In genomic region chr2L:3475168-3475567, dm6 we compare ENCODE assay signal across 4 fruit fly cellular contexts.
TF ChIP-seq lines count a peak whose summit lies in the region.

No protein-coding gene starts in this region.

- TF ChIP-seq CTCF in whole organism, embryonic (GFP tag; optimal IDR thresholded peaks at IDR 0.05; lab: Kevin White, UChicago), result no peak

TF ChIP-seq in whole organism, embryonic, 481 proteins besides CTCF, POLR2A, EP300 and RAD21:
- TF ChIP-seq kah (GFP tag; optimal IDR thresholded peaks at IDR 0.05; lab: Kevin White, UChicago) (no peak), nerfin-1 (tag; optimal IDR thresholded peaks at IDR 0.05; lab: Kevin White, UChicago) (no peak), CG4820 (GFP tag; optimal IDR thresholded peaks at IDR 0.05; lab: Kevin White, UChicago) (no peak), CG5953 (GFP tag; IDR thresholded peaks at IDR 0.05; lab: Robert Waterston, UW) (no peak), CG4707 (GFP tag; optimal IDR thresholded peaks at IDR 0.05; lab: Kevin White, UChicago) (no peak), D19A (tag; optimal IDR thresholded peaks at IDR 0.05; lab: Kevin White, UChicago) (peak; percentile 30)

TF ChIP-seq in whole organism, prepupa, 60 proteins besides CTCF, POLR2A, EP300 and RAD21 (continues in another document):
- peak; percentile 2 for TF ChIP-seq acj6 (GFP tag; optimal IDR thresholded peaks at IDR 0.05; lab: Kevin White, UChicago)
- peak; percentile 17 for TF ChIP-seq CG3032 (tag; optimal IDR thresholded peaks at IDR 0.05; lab: Kevin White, UChicago)
- TF ChIP-seq pdm3 (GFP tag; optimal IDR thresholded peaks at IDR 0.05; lab: Kevin White, UChicago), result no peak
- TF ChIP-seq esn (GFP tag; optimal IDR thresholded peaks at IDR 0.05; lab: Kevin White, UChicago), result peak; percentile 56
- TF ChIP-seq Hr39 (GFP tag; optimal IDR thresholded peaks at IDR 0.05; lab: Kevin White, UChicago), result peak; percentile 5
- TF ChIP-seq CG11294 (GFP tag; IDR thresholded peaks at IDR 0.05; lab: Robert Waterston, UW), result no peak
- no peak for TF ChIP-seq Blimp-1 (GFP tag; optimal IDR thresholded peaks at IDR 0.05; lab: Kevin White, UChicago)
- TF ChIP-seq OdsH (GFP tag; optimal IDR thresholded peaks at IDR 0.05; lab: Kevin White, UChicago), result no peak
- TF ChIP-seq cyc (GFP tag; optimal IDR thresholded peaks at IDR 0.05; lab: Kevin White, UChicago), result peak; percentile 15
- TF ChIP-seq svp (GFP tag; lab: Kevin White, UChicago), result peak; percentile 99
- TF ChIP-seq CG10669 (GFP tag; optimal IDR thresholded peaks at IDR 0.05; lab: Kevin White, UChicago), result peak; percentile 2
- no peak for TF ChIP-seq dsx (GFP tag; optimal IDR thresholded peaks at IDR 0.05; lab: Kevin White, UChicago; ENCODE audit: poor library complexity, severe bottlenecking)
- TF ChIP-seq CG6792 (GFP tag; optimal IDR thresholded peaks at IDR 0.05; lab: Kevin White, UChicago), result no peak
- no peak for TF ChIP-seq CG32006 (GFP tag; optimal IDR thresholded peaks at IDR 0.05; lab: Kevin White, UChicago)
- no peak for TF ChIP-seq dac (GFP tag; optimal IDR thresholded peaks at IDR 0.05; lab: Kevin White, UChicago)
- no peak for TF ChIP-seq eg (GFP tag; IDR thresholded peaks at IDR 0.05; lab: Robert Waterston, UW)
- TF ChIP-seq Eip78C (GFP tag; lab: Kevin White, UChicago), result peak; percentile 81
- TF ChIP-seq Hr4 (GFP tag; optimal IDR thresholded peaks at IDR 0.05; lab: Kevin White, UChicago), result no peak
- peak; percentile 21 for TF ChIP-seq Ets96B (tag; optimal IDR thresholded peaks at IDR 0.05; lab: Kevin White, UChicago)
- peak; percentile 18 for TF ChIP-seq CG31627 (GFP tag; optimal IDR thresholded peaks at IDR 0.05; lab: Kevin White, UChicago)
- TF ChIP-seq achi (GFP tag; optimal IDR thresholded peaks at IDR 0.05; lab: Kevin White, UChicago), result no peak
- TF ChIP-seq CG4318 (GFP tag; optimal IDR thresholded peaks at IDR 0.05; lab: Kevin White, UChicago), result no peak
- TF ChIP-seq Eip75B (GFP tag; optimal IDR thresholded peaks at IDR 0.05; lab: Kevin White, UChicago), result no peak
- TF ChIP-seq CG8632 (GFP tag; optimal IDR thresholded peaks at IDR 0.05; lab: Kevin White, UChicago), result no peak
- TF ChIP-seq CG15336 (GFP tag; IDR thresholded peaks at IDR 0.05; lab: Robert Waterston, UW), result no peak
- peak; percentile 28 for TF ChIP-seq lz (GFP tag; optimal IDR thresholded peaks at IDR 0.05; lab: Kevin White, UChicago)
- TF ChIP-seq topi (GFP tag; optimal IDR thresholded peaks at IDR 0.05; lab: Kevin White, UChicago), result peak; percentile 27
- no peak for TF ChIP-seq CG6163 (GFP tag; IDR thresholded peaks at IDR 0.05; lab: Robert Waterston, UW)
- no peak for TF ChIP-seq salr (GFP tag; optimal IDR thresholded peaks at IDR 0.05; lab: Kevin White, UChicago)
- TF ChIP-seq CG11902 (GFP tag; optimal IDR thresholded peaks at IDR 0.05; lab: Kevin White, UChicago), result no peak

TF ChIP-seq in whole organism, pupa, 21 proteins besides CTCF, POLR2A, EP300 and RAD21:
- TF ChIP-seq fd96Ca (GFP tag; IDR thresholded peaks at IDR 0.05; lab: Robert Waterston, UW) (no peak), CG8159 (tag; optimal IDR thresholded peaks at IDR 0.05; lab: Kevin White, UChicago) (peak; percentile 36), CG15710 (tag; optimal IDR thresholded peaks at IDR 0.05; lab: Kevin White, UChicago) (peak; percentile 28), Pif1A (GFP tag; optimal IDR thresholded peaks at IDR 0.05; lab: Kevin White, UChicago) (no peak), CG4496 (GFP tag; IDR thresholded peaks at IDR 0.05; lab: Robert Waterston, UW) (no peak), EcR (GFP tag; optimal IDR thresholded peaks at IDR 0.05; lab: Kevin White, UChicago) (peak; percentile 70), CG14655 (GFP tag; optimal IDR thresholded peaks at IDR 0.05; lab: Kevin White, UChicago) (no peak), CG13204 (GFP tag; optimal IDR thresholded peaks at IDR 0.05; lab: Kevin White, UChicago) (no peak), CG9948 (tag; optimal IDR thresholded peaks at IDR 0.05; lab: Kevin White, UChicago) (no peak), CG10348 (GFP tag; IDR thresholded peaks at IDR 0.05; lab: Robert Waterston, UW) (no peak), rn (GFP tag; IDR thresholded peaks at IDR 0.05; lab: Robert Waterston, UW) (no peak), CG32121 (GFP tag; IDR thresholded peaks at IDR 0.05; lab: Robert Waterston, UW) (no peak), Snoo (tag; optimal IDR thresholded peaks at IDR 0.05; lab: Kevin White, UChicago) (peak; percentile 22)

TF ChIP-seq in whole organism, wandering third instar larva, 38 proteins besides CTCF, POLR2A, EP300 and RAD21:
- TF ChIP-seq dl (GFP tag; optimal IDR thresholded peaks at IDR 0.05; lab: Kevin White, UChicago; ENCODE audit: insufficient read depth in 1 of 2, partially characterized antibody in 2 of 2), result no peak
- peak; percentile 45 for TF ChIP-seq HLH106 (tag; optimal IDR thresholded peaks at IDR 0.05; lab: Kevin White, UChicago)
- TF ChIP-seq foxo (GFP tag; optimal IDR thresholded peaks at IDR 0.05; lab: Kevin White, UChicago), result peak in 1 of 2 experiments; percentile 28
- peak; percentile 38 for TF ChIP-seq psq (GFP tag; optimal IDR thresholded peaks at IDR 0.05; lab: Kevin White, UChicago)
- no peak for TF ChIP-seq Mio (GFP tag; optimal IDR thresholded peaks at IDR 0.05; lab: Kevin White, UChicago)
- peak; percentile 57 for TF ChIP-seq rgr (GFP tag; optimal IDR thresholded peaks at IDR 0.05; lab: Kevin White, UChicago)
- peak; percentile 87 for TF ChIP-seq Hnf4 (GFP tag; optimal IDR thresholded peaks at IDR 0.05; lab: Kevin White, UChicago)
- no peak for TF ChIP-seq Rel (GFP tag; optimal IDR thresholded peaks at IDR 0.05; lab: Kevin White, UChicago)
- TF ChIP-seq Rel (tag; optimal IDR thresholded peaks at IDR 0.05; lab: Kevin White, UChicago), result peak; percentile 14
- peak; percentile 40 for TF ChIP-seq OdsH (GFP tag; optimal IDR thresholded peaks at IDR 0.05; lab: Kevin White, UChicago)
- peak; percentile 29 for TF ChIP-seq fru (GFP tag; optimal IDR thresholded peaks at IDR 0.05; lab: Kevin White, UChicago)
- no peak for TF ChIP-seq GATAd (GFP tag; optimal IDR thresholded peaks at IDR 0.05; lab: Kevin White, UChicago)
- no peak for TF ChIP-seq brk (GFP tag; optimal IDR thresholded peaks at IDR 0.05; lab: Kevin White, UChicago)
- TF ChIP-seq ey (GFP tag; optimal IDR thresholded peaks at IDR 0.05; lab: Kevin White, UChicago), result peak; percentile 31
- no peak for TF ChIP-seq Myc (optimal IDR thresholded peaks at IDR 0.05; lab: Kevin White, UChicago)
- TF ChIP-seq Sp1 (GFP tag; optimal IDR thresholded peaks at IDR 0.05; lab: Kevin White, UChicago), result peak; percentile 41
- TF ChIP-seq Vsx2 (GFP tag; optimal IDR thresholded peaks at IDR 0.05; lab: Kevin White, UChicago; ENCODE audit: partially characterized antibody), result no peak
- TF ChIP-seq sage (GFP tag; optimal IDR thresholded peaks at IDR 0.05; lab: Kevin White, UChicago), result no peak
- peak; percentile 57 for TF ChIP-seq h (GFP tag; optimal IDR thresholded peaks at IDR 0.05; lab: Kevin White, UChicago)

Comparison
In these comparisons a context has a peak if more than half of its experiments do, and no peak if none do; other contexts are left out.
1. Of the 7 proteins assayed by ChIP-seq in both whole organism, embryonic and whole organism, prepupa: peak only in whole organism, embryonic: none; only in whole organism, prepupa: Hr39; in both: none; in neither: 6.